Fruit fly (Drosophila melanogaster): ENCODE results near the gene Fur1.

Fur1 gene

DNA sequence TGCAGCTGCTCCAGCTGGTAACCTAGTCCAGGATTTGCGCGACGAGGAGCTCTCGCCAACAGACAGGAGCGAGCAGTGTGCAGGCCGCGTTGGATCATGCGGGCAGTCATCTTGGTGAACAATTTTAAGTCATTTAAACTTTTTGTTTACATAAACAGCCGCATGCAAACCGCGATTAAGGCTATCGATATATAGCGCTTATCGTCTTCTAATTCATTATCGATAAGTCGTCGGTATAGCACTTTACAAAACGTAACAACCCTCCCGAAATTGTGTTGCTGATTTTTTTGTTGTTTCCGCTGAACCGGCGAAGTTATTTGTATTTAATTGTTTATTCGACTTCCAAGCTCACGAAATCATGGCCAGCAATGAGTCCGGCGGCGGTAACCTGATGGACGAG is 3.9 kb upstream of the Fur1 start, which contains the start of the genes CG4553 and MED28 (continued):
- peak; percentile 87; the same call in 2 of the 3 replicates for TF ChIP-seq Opbp (GFP tag; IDR thresholded peaks at IDR 0.05; ENCODE audit: partially characterized antibody)
- no peak for TF ChIP-seq Dad (GFP tag; optimal IDR thresholded peaks at IDR 0.05)
- TF ChIP-seq dimm (GFP tag; IDR thresholded peaks at IDR 0.05): no peak
- no peak for TF ChIP-seq dmrt99B (tag; optimal IDR thresholded peaks at IDR 0.05)
- no peak for TF ChIP-seq wor (GFP tag; IDR thresholded peaks at IDR 0.05)
- no peak for TF ChIP-seq CG18476 (GFP tag; optimal IDR thresholded peaks at IDR 0.05)
- no peak for TF ChIP-seq CG15601 (tag; optimal IDR thresholded peaks at IDR 0.05)
- no peak for TF ChIP-seq gfzf (GFP tag; optimal IDR thresholded peaks at IDR 0.05)
- TF ChIP-seq dm (GFP tag; optimal IDR thresholded peaks at IDR 0.05): peak; percentile 74
- TF ChIP-seq ttk (GFP tag; IDR thresholded peaks at IDR 0.05): no peak
- TF ChIP-seq caup (GFP tag; optimal IDR thresholded peaks at IDR 0.05; ENCODE audit: severe bottlenecking): no peak
- TF ChIP-seq odd (GFP tag; optimal IDR thresholded peaks at IDR 0.05): no peak
- TF ChIP-seq grn (GFP tag; optimal IDR thresholded peaks at IDR 0.05): no peak
- TF ChIP-seq lbe (GFP tag; optimal IDR thresholded peaks at IDR 0.05): no peak
- no peak for TF ChIP-seq ftz-f1 (GFP tag; optimal IDR thresholded peaks at IDR 0.05)
- TF ChIP-seq NC2β (GFP tag; optimal IDR thresholded peaks at IDR 0.05): no peak
- no peak for TF ChIP-seq Taf1 (GFP tag; IDR thresholded peaks at IDR 0.05)
- TF ChIP-seq bowl (GFP tag; IDR thresholded peaks at IDR 0.05): no peak
- TF ChIP-seq repo (GFP tag; optimal IDR thresholded peaks at IDR 0.05): no peak
- TF ChIP-seq sens (GFP tag): no peak
- TF ChIP-seq HHEX (GFP tag; optimal IDR thresholded peaks at IDR 0.05): no peak
- TF ChIP-seq zfh2 (GFP tag; optimal IDR thresholded peaks at IDR 0.05): no peak
- TF ChIP-seq CG11398 (GFP tag; optimal IDR thresholded peaks at IDR 0.05): no peak
- TF ChIP-seq gcm (GFP tag; optimal IDR thresholded peaks at IDR 0.05): no peak
- peak; percentile 91 for TF ChIP-seq Doc3 (GFP tag; IDR thresholded peaks at IDR 0.05; ENCODE audit: partially characterized antibody)
- TF ChIP-seq Scr (GFP tag; IDR thresholded peaks at IDR 0.05; ENCODE audit: partially characterized antibody): peak; percentile 80
- TF ChIP-seq ase (GFP tag; IDR thresholded peaks at IDR 0.05): no peak
- no peak for TF ChIP-seq CG11695 (GFP tag; IDR thresholded peaks at IDR 0.05)
- TF ChIP-seq CG10366 (GFP tag; IDR thresholded peaks at IDR 0.05): no peak
- TF ChIP-seq CG11247 (GFP tag; IDR thresholded peaks at IDR 0.05): no peak
- no peak for TF ChIP-seq toy (GFP tag; IDR thresholded peaks at IDR 0.05)
- TF ChIP-seq Tbp (GFP tag; optimal IDR thresholded peaks at IDR 0.05): no peak
- no peak for TF ChIP-seq HLH3B (GFP tag; IDR thresholded peaks at IDR 0.05)
- TF ChIP-seq B-H1 (GFP tag; IDR thresholded peaks at IDR 0.05): no peak
- TF ChIP-seq CG15514 (GFP tag; optimal IDR thresholded peaks at IDR 0.05): peak; percentile 65
- no peak for TF ChIP-seq phol (tag; optimal IDR thresholded peaks at IDR 0.05)
- no peak for TF ChIP-seq kah (GFP tag; optimal IDR thresholded peaks at IDR 0.05)
- TF ChIP-seq Hr39 (optimal IDR thresholded peaks at IDR 0.05): no peak
- no peak for TF ChIP-seq CG16863 (GFP tag; optimal IDR thresholded peaks at IDR 0.05)
- no peak for TF ChIP-seq gsb-n (tag; optimal IDR thresholded peaks at IDR 0.05)
- TF ChIP-seq ara (GFP tag; IDR thresholded peaks at IDR 0.05): no peak
- TF ChIP-seq tx (GFP tag; optimal IDR thresholded peaks at IDR 0.05): no peak
- TF ChIP-seq cato (GFP tag; optimal IDR thresholded peaks at IDR 0.05; ENCODE audit: borderline replicate concordance): no peak
- TF ChIP-seq CG4360 (GFP tag; IDR thresholded peaks at IDR 0.05): no peak
- TF ChIP-seq CG10565 (GFP tag; optimal IDR thresholded peaks at IDR 0.05): no peak
- no peak for TF ChIP-seq CG3281 (GFP tag; optimal IDR thresholded peaks at IDR 0.05)
- TF ChIP-seq btn (GFP tag; optimal IDR thresholded peaks at IDR 0.05): no peak
- TF ChIP-seq B-H2 (GFP tag; optimal IDR thresholded peaks at IDR 0.05): no peak
- TF ChIP-seq Poxn (GFP tag; IDR thresholded peaks at IDR 0.05): no peak
- TF ChIP-seq Dp (GFP tag; optimal IDR thresholded peaks at IDR 0.05): peak; percentile 61
- no peak for TF ChIP-seq CG12744 (GFP tag; optimal IDR thresholded peaks at IDR 0.05)
- TF ChIP-seq H15 (GFP tag; IDR thresholded peaks at IDR 0.05): no peak
- TF ChIP-seq ato (GFP tag; IDR thresholded peaks at IDR 0.05; ENCODE audit: partially characterized antibody): peak; percentile 88
